Worm (Caenorhabditis elegans): ENCODE results near the gene T20B12.3.
A peak's percentile ranks its signal among the peaks of the same experiment; 100 is the strongest.

Gene T20B12.3

DNA sequence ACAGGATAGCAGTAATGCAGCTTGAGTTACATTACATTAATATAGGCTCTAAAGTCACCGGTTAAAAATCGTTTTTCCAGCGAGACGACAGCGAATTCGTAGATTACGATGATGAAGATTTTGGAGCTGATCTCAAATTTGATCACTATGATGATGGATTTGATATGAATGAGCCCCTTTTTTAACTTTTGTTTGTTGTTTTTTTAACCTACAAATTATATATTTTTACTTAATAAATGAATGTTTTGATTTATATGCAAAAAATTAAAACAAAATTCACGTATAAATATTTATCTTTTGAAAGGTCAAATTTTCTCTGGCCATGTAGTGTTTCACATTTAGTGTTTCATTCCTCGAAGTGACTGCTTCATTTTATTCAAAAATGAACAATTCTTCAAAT lies 38.5 kb upstream of the T20B12.3 start, which contains the start of gene F08F8.6:
F08F8.6 (plus strand) TSS at position 301 of the 400 bp plus-strand sequence.
- TF ChIP-seq nhr-102 (tag; optimal IDR thresholded peaks at IDR 0.05), result no peak
- TF ChIP-seq nhr-237 (tag; optimal IDR thresholded peaks at IDR 0.05), result no peak
- TF ChIP-seq snpc-4 (tag; optimal IDR thresholded peaks at IDR 0.05), result no peak
- TF ChIP-seq ceh-44 (GFP tag; IDR thresholded peaks at IDR 0.05), result no peak
- TF ChIP-seq mdl-1 (tag; optimal IDR thresholded peaks at IDR 0.05), result no peak
- no peak for TF ChIP-seq unc-39 (tag; optimal IDR thresholded peaks at IDR 0.05)
- TF ChIP-seq php-3 (GFP tag; IDR thresholded peaks at IDR 0.05), result no peak

ce11 chrIII:7347049-7347448 lies 34.9 kb upstream of the T20B12.3 start, which contains the start of gene F08F8.7:
F08F8.7 (minus strand) TSS chrIII:7347149.
- TF ChIP-seq daf-16 (GFP tag; optimal IDR thresholded peaks at IDR 0.05) (no peak), daf-16 (tag; optimal IDR thresholded peaks at IDR 0.05) (peak; percentile 7), unc-62 (GFP tag; optimal IDR thresholded peaks at IDR 0.05 in 1 of 2) (no peak), unc-62 (tag; optimal IDR thresholded peaks at IDR 0.05) (no peak), ZK546.5 (tag; optimal IDR thresholded peaks at IDR 0.05) (no peak), zip-11 (GFP tag; IDR thresholded peaks at IDR 0.05) (no peak)

- peak; percentile 16 for TF ChIP-seq ama-1 (optimal IDR thresholded peaks at IDR 0.05)
- TF ChIP-seq dmd-6 (GFP tag; IDR thresholded peaks at IDR 0.05), result no peak
These were observed 32.8 kb upstream of the T20B12.3 start, which contains the start of gene gos-28 for ce11 chrIII:7349075-7349474. gos-28 (minus strand) TSS chrIII:7349175.

DNA sequence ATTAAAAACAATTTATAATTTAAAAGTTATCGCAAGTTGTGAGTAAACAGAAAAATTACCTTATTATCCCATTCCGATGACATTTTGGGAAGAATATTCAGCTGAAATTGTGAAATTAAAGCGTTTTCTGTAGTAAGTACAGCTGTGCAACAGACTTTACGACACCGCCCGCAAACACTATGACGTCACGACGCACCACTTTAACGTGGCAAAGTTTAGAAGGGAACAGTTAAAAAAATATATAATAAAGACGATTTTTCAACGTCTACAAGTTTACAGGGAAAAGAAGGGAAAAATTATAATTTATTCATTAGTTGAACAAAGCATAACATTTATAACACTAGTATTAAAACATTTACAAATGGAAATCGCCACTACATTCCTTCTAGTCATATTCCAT lies 28.0 kb upstream of the T20B12.3 start, which contains the start of gene F08F8.9:
F08F8.9 (minus strand) TSS at position 101 of the 400 bp plus-strand sequence.
- TF ChIP-seq hif-1 (tag; optimal IDR thresholded peaks at IDR 0.05) (no peak), dve-1 (tag; optimal IDR thresholded peaks at IDR 0.05; ENCODE audit: insufficient read depth) (peak; percentile 35), zag-1 (tag; optimal IDR thresholded peaks at IDR 0.05) (no peak), aha-1 (tag) (peak; percentile 81), tra-1 (GFP tag; IDR thresholded peaks at IDR 0.05) (no peak)

DNA sequence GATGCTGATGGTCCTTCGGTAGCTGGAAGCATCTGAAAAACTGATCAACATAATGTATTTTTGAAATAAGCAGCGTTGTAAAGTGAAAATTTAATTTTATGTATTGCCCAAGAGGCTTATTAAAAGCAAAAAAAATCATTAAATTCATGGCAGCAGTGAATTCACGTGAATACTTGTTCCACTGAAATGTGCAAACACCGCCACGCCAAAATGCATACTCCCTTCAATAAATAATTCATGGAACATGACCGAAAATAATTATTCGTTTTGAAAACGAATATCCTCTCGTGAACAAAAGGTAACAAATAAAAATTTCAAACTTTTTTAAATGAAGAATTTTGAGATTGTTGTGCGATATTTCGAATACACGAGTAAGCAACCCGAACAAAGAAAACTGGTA lies 24.6 kb upstream of the T20B12.3 start, which contains the start of gene F08F8.10:
F08F8.10 (minus strand) TSS at position 38 of the 400 bp plus-strand sequence.
- no peak for TF ChIP-seq F26F4.8 (GFP tag; conservative IDR thresholded peaks at IDR 0.05)
- TF ChIP-seq php-3 (GFP tag; IDR thresholded peaks at IDR 0.05), result no peak
- TF ChIP-seq nhr-41 (GFP tag; IDR thresholded peaks at IDR 0.05), result no peak
- TF ChIP-seq T20F7.1 (GFP tag; optimal IDR thresholded peaks at IDR 0.05), result peak; percentile 54
- no peak for TF ChIP-seq set-16 (GFP tag; IDR thresholded peaks at IDR 0.05)
- no peak for TF ChIP-seq tag-97 (GFP tag; IDR thresholded peaks at IDR 0.05)
- TF ChIP-seq nhr-42 (GFP tag; IDR thresholded peaks at IDR 0.05), result no peak
- TF ChIP-seq tra-1 (GFP tag; IDR thresholded peaks at IDR 0.05), result no peak
- TF ChIP-seq hlh-11 (tag; optimal IDR thresholded peaks at IDR 0.05), result peak; percentile 4
- TF ChIP-seq zfp-2 (tag; optimal IDR thresholded peaks at IDR 0.05), result no peak
- no peak for TF ChIP-seq unc-130 (GFP tag; optimal IDR thresholded peaks at IDR 0.05)
- no peak for TF ChIP-seq lir-3 (tag; optimal IDR thresholded peaks at IDR 0.05)
- no peak for TF ChIP-seq ceh-62 (tag; optimal IDR thresholded peaks at IDR 0.05)
- TF ChIP-seq arid-1 (GFP tag; conservative IDR thresholded peaks at IDR 0.05), result no peak
- TF ChIP-seq lin-39 (tag; optimal IDR thresholded peaks at IDR 0.05), result no peak
- TF ChIP-seq zag-1 (tag; optimal IDR thresholded peaks at IDR 0.05), result no peak
- no peak for TF ChIP-seq fos-1 (tag; optimal IDR thresholded peaks at IDR 0.05)
- TF ChIP-seq ztf-11 (tag; optimal IDR thresholded peaks at IDR 0.05), result no peak
- TF ChIP-seq nhr-76 (tag; optimal IDR thresholded peaks at IDR 0.05), result no peak
- TF ChIP-seq T26A8.4 (GFP tag; IDR thresholded peaks at IDR 0.05), result no peak
- peak in 1 of 2 experiments; percentile 67 for TF ChIP-seq lsy-2 (tag; optimal IDR thresholded peaks at IDR 0.05)
- TF ChIP-seq nhr-11 (tag; optimal IDR thresholded peaks at IDR 0.05), result no peak
- TF ChIP-seq lin-1 (GFP tag; IDR thresholded peaks at IDR 0.05), result no peak
- TF ChIP-seq hif-1 (tag; optimal IDR thresholded peaks at IDR 0.05), result peak in 1 of 2 experiments; percentile 11
- no peak for TF ChIP-seq lin-15B (tag; optimal IDR thresholded peaks at IDR 0.05)
- TF ChIP-seq zip-2 (tag; optimal IDR thresholded peaks at IDR 0.05), result no peak
- TF ChIP-seq ceh-28 (tag; optimal IDR thresholded peaks at IDR 0.05), result no peak
- no peak for TF ChIP-seq daf-8 (GFP tag; IDR thresholded peaks at IDR 0.05)
- no peak for TF ChIP-seq nhr-25 (tag; optimal IDR thresholded peaks at IDR 0.05; ENCODE audit: borderline replicate concordance, insufficient read depth)
- TF ChIP-seq ZK337.2 (GFP tag; IDR thresholded peaks at IDR 0.05), result no peak
